Fruit fly (Drosophila melanogaster) whole organism, embryonic: ENCODE measurements around the gene CG17127.
A peak's percentile ranks its signal among the peaks of the same experiment; 100 is the strongest.

Experiments
- Antp ChIP-seq: fragments of 200-800 bp; sonication (Bioruptor generic); optimal IDR thresholded peaks from 3 replicates; lab custom pipeline; 2016; ENCODE audit warnings: missing biosample characterization, missing genetic modification characterization
- Atf-2 ChIP-seq: fragments of 200-800 bp; sonication (Bioruptor generic); optimal IDR thresholded peaks from 2 replicates; lab custom pipeline; 2016; ENCODE audit warnings: missing biosample characterization, missing genetic modification characterization
- Bgb ChIP-seq: fragments of 200-800 bp; sonication (Bioruptor generic); IDR thresholded peaks from 2 replicates; pipeline ENCODE4 v1.3.6; 2022; ENCODE audit warnings: missing biosample characterization, missing genetic modification characterization; ENCODE audit not compliant: partially characterized antibody
- CG10267 ChIP-seq: fragments of 200-800 bp; sonication (Bioruptor generic); optimal IDR thresholded peaks from 2 replicates; lab custom pipeline; 2018; ENCODE audit warnings: missing biosample characterization, mild to moderate bottlenecking, missing genetic modification characterization, moderate library complexity
- CG10274 ChIP-seq: fragments of 200-800 bp; sonication (Bioruptor generic); optimal IDR thresholded peaks from 3 replicates; lab custom pipeline; 2017; ENCODE audit warnings: missing biosample characterization, mild to moderate bottlenecking, missing genetic modification characterization
- CG10979 ChIP-seq: fragments of 200-800 bp; sonication (Bioruptor generic); optimal IDR thresholded peaks from 2 replicates; lab custom pipeline; 2018; ENCODE audit warnings: missing biosample characterization, mild to moderate bottlenecking, missing genetic modification characterization, moderate library complexity
- CG11695 ChIP-seq: fragments of 200-800 bp; sonication (Bioruptor generic); IDR thresholded peaks from 3 replicates; pipeline ENCODE4 v1.3.6; 2022; ENCODE audit warnings: missing biosample characterization, missing genetic modification characterization
- CG14014 ChIP-seq: fragments of 200-800 bp; sonication (Bioruptor generic); IDR thresholded peaks from 2 replicates; pipeline ENCODE4 v1.3.6; 2022; ENCODE audit warnings: missing biosample characterization, missing genetic modification characterization
- CG15601 ChIP-seq: fragments of 200-800 bp; sonication (Bioruptor generic); optimal IDR thresholded peaks from 3 replicates; lab custom pipeline; 2019; ENCODE audit warnings: missing biosample characterization, mild to moderate bottlenecking, missing genetic modification characterization, moderate library complexity
- CG16779 ChIP-seq: fragments of 200-800 bp; sonication (Bioruptor generic); IDR thresholded peaks from 2 replicates; pipeline ENCODE4 v1.3.6; 2022; ENCODE audit warnings: missing biosample characterization, missing genetic modification characterization
- CG17186 ChIP-seq: fragments of 200-800 bp; sonication (Bioruptor generic); optimal IDR thresholded peaks from 3 replicates; lab custom pipeline; 2017; ENCODE audit warnings: missing biosample characterization, missing genetic modification reagents, missing genetic modification characterization
- CG17359 ChIP-seq: fragments of 200-800 bp; sonication (Bioruptor generic); optimal IDR thresholded peaks from 3 replicates; lab custom pipeline; 2018; ENCODE audit warnings: missing biosample characterization, mild to moderate bottlenecking, missing genetic modification characterization, moderate library complexity
- CG17385 ChIP-seq: fragments of 200-800 bp; sonication (Bioruptor generic); optimal IDR thresholded peaks from 3 replicates; lab custom pipeline; 2018; ENCODE audit warnings: missing biosample characterization, mild to moderate bottlenecking, missing genetic modification characterization
- CG31224 ChIP-seq: fragments of 200-800 bp; sonication (Bioruptor generic); IDR thresholded peaks from 2 replicates; pipeline ENCODE4 v1.3.6; 2022; ENCODE audit warnings: missing biosample characterization, missing genetic modification characterization
- CG3847 ChIP-seq: fragments of 200-800 bp; sonication (Bioruptor generic); IDR thresholded peaks from 2 replicates; pipeline ENCODE4 v1.3.6; 2022; ENCODE audit warnings: missing biosample characterization, missing genetic modification characterization
- CG5180 ChIP-seq: fragments of 200-800 bp; sonication (Bioruptor generic); optimal IDR thresholded peaks from 3 replicates; lab custom pipeline; 2017; ENCODE audit warnings: missing biosample characterization, missing genetic modification characterization, mild to moderate bottlenecking, moderate library complexity, missing genetic modification reagents
- CG5953 ChIP-seq: fragments of 200-800 bp; sonication (Bioruptor generic); IDR thresholded peaks from 2 replicates; pipeline ENCODE4 v1.3.6; 2022; ENCODE audit warnings: missing biosample characterization, missing genetic modification characterization
- CG6854 ChIP-seq: fragments of 200-800 bp; sonication (Bioruptor generic); optimal IDR thresholded peaks from 3 replicates; lab custom pipeline; 2017; ENCODE audit warnings: missing biosample characterization, mild to moderate bottlenecking, missing genetic modification characterization
- CG8924 ChIP-seq: fragments of 200-800 bp; optimal IDR thresholded peaks from 3 replicates; lab custom pipeline; 2019; ENCODE audit warnings: missing biosample characterization, mild to moderate bottlenecking, missing genetic modification characterization, moderate library complexity
- CG9609 ChIP-seq: fragments of 200-800 bp; sonication (Bioruptor generic); optimal IDR thresholded peaks from 3 replicates; lab custom pipeline; 2016; ENCODE audit warnings: missing biosample characterization, missing genetic modification characterization
- CkIIα-i1 ChIP-seq: fragments of 200-800 bp; sonication (Bioruptor generic); IDR thresholded peaks from 2 replicates; pipeline ENCODE4 v1.3.6; 2022; ENCODE audit warnings: missing biosample characterization, missing genetic modification characterization
- D19A ChIP-seq: fragments of 200-800 bp; optimal IDR thresholded peaks from 3 replicates; lab custom pipeline; 2019; ENCODE audit warnings: missing biosample characterization, mild to moderate bottlenecking, missing genetic modification characterization, moderate library complexity
- Deaf1 ChIP-seq: fragments of 200-800 bp; optimal IDR thresholded peaks from 3 replicates; lab custom pipeline; 2019; ENCODE audit warnings: missing biosample characterization, mild to moderate bottlenecking, missing genetic modification characterization, moderate library complexity
- E2f2 ChIP-seq: fragments of 200-800 bp; sonication (Bioruptor generic); IDR thresholded peaks from 2 replicates; pipeline ENCODE4 v1.3.6; 2022; ENCODE audit warnings: missing biosample characterization, missing genetic modification characterization
- Fer3 ChIP-seq: fragments of 200-800 bp; sonication (Bioruptor generic); optimal IDR thresholded peaks from 2 replicates; lab custom pipeline; 2018; ENCODE audit warnings: missing biosample characterization, mild to moderate bottlenecking, missing genetic modification characterization, moderate library complexity
- HLH4C ChIP-seq: fragments of 200-800 bp; sonication (Bioruptor generic); IDR thresholded peaks from 3 replicates; pipeline ENCODE4 v1.3.6; 2022; ENCODE audit warnings: missing biosample characterization, missing genetic modification characterization; ENCODE audit not compliant: partially characterized antibody
- HmgZ ChIP-seq: fragments of 200-800 bp; sonication (Bioruptor generic); optimal IDR thresholded peaks from 2 replicates; lab custom pipeline; 2018; ENCODE audit warnings: missing biosample characterization, mild to moderate bottlenecking, missing genetic modification characterization
- Hr78 ChIP-seq, 2 experiments: fragments of 200-800 bp in 1 of 2; fragments of >200 bp in 1 of 2; sonication (Bioruptor generic) in 1 of 2; optimal IDR thresholded peaks; 2 replicates each; lab custom pipeline; 2017 to 2019; ENCODE audit warnings: missing biosample characterization in 2 of 2, missing genetic modification characterization in 2 of 2, mild to moderate bottlenecking in 1 of 2, moderate library complexity in 1 of 2
- Lim3 ChIP-seq: fragments of 200-800 bp; sonication (Bioruptor generic); IDR thresholded peaks from 2 replicates; pipeline ENCODE4 v1.3.6; 2022; ENCODE audit warnings: missing biosample characterization, missing genetic modification characterization
- Med ChIP-seq: fragments of 200-800 bp; sonication (Bioruptor generic); peaks from one replicate; lab custom pipeline; 2016; ENCODE audit warnings: missing biosample characterization, missing genetic modification characterization, mild to moderate bottlenecking, inconsistent platforms, moderate library complexity
- Neu2 ChIP-seq: fragments of 200-800 bp; sonication (Bioruptor generic); optimal IDR thresholded peaks from 3 replicates; lab custom pipeline; 2016; ENCODE audit warnings: missing biosample characterization, missing genetic modification characterization, borderline replicate concordance
- Oaz ChIP-seq: fragments of 200-800 bp; sonication (Bioruptor generic); IDR thresholded peaks from 2 replicates; pipeline ENCODE4 v1.3.6; 2022; ENCODE audit warnings: missing biosample characterization, missing genetic modification characterization
- Ptx1 ChIP-seq: fragments of 200-800 bp; sonication (Bioruptor generic); IDR thresholded peaks from 2 replicates; pipeline ENCODE4 v1.3.6; 2022; ENCODE audit warnings: missing biosample characterization, missing genetic modification characterization
- Usf ChIP-seq: fragments of 200-800 bp; sonication (Bioruptor generic); optimal IDR thresholded peaks from 2 replicates; lab custom pipeline; 2017; ENCODE audit warnings: missing genotype, missing biosample characterization, missing genetic modification characterization
- bcd ChIP-seq: fragments of 200-800 bp; sonication (Bioruptor generic); optimal IDR thresholded peaks from 2 replicates; lab custom pipeline; 2017; ENCODE audit warnings: missing biosample characterization, mild to moderate bottlenecking, missing genetic modification characterization
- cg ChIP-seq: fragments of 200-800 bp; sonication (Bioruptor generic); optimal IDR thresholded peaks from 3 replicates; lab custom pipeline; 2019; ENCODE audit warnings: missing biosample characterization, mild to moderate bottlenecking, missing genetic modification characterization, moderate library complexity
- dmrt99B ChIP-seq: fragments of 200-800 bp; sonication (Bioruptor generic); optimal IDR thresholded peaks from 2 replicates; lab custom pipeline; 2018; ENCODE audit warnings: missing biosample characterization, mild to moderate bottlenecking, missing genetic modification characterization, moderate library complexity
- emc ChIP-seq: fragments of 200-800 bp; sonication (Bioruptor generic); optimal IDR thresholded peaks from 2 replicates; lab custom pipeline; 2016; ENCODE audit warnings: missing biosample characterization, missing genetic modification characterization
- esg ChIP-seq: fragments of 200-800 bp; sonication (Bioruptor generic); conservative IDR thresholded peaks from 2 replicates; pipeline ENCODE4 v1.3.6; 2022; ENCODE audit warnings: missing biosample characterization, missing genetic modification characterization
- ewg ChIP-seq: fragments of 200-800 bp; sonication (Bioruptor generic); optimal IDR thresholded peaks from 3 replicates; lab custom pipeline; 2017; ENCODE audit warnings: mild to moderate bottlenecking, missing biosample characterization, missing genetic modification reagents, missing genetic modification characterization
- gem ChIP-seq: fragments of 200-800 bp; sonication (Bioruptor generic); optimal IDR thresholded peaks from 2 replicates; lab custom pipeline; 2019; ENCODE audit warnings: missing biosample characterization, mild to moderate bottlenecking, missing genetic modification characterization, moderate library complexity
- jigr1 ChIP-seq: fragments of 200-800 bp; sonication (Bioruptor generic); IDR thresholded peaks from 3 replicates; pipeline ENCODE4 v1.3.6; 2022; ENCODE audit warnings: missing biosample characterization, missing genetic modification characterization
- jing ChIP-seq: fragments of 200-800 bp; sonication (Bioruptor generic); optimal IDR thresholded peaks from 2 replicates; lab custom pipeline; 2018; ENCODE audit warnings: missing biosample characterization, mild to moderate bottlenecking, missing genetic modification characterization
- kay ChIP-seq: fragments of 200-800 bp; sonication (Bioruptor generic); optimal IDR thresholded peaks from 2 replicates; lab custom pipeline; 2016; ENCODE audit warnings: missing biosample characterization, missing genetic modification characterization
- nerfin-2 ChIP-seq: fragments of 200-800 bp; sonication (Bioruptor generic); IDR thresholded peaks from 2 replicates; pipeline ENCODE4 v1.3.6; 2022; ENCODE audit warnings: missing biosample characterization, missing genetic modification characterization; ENCODE audit not compliant: partially characterized antibody
- org-1 ChIP-seq: fragments of 200-800 bp; sonication (Bioruptor generic); optimal IDR thresholded peaks from 2 replicates; lab custom pipeline; 2017; ENCODE audit warnings: missing biosample characterization, missing genetic modification characterization
- pita ChIP-seq: fragments of 200-800 bp; sonication (Bioruptor generic); optimal IDR thresholded peaks from 2 replicates; lab custom pipeline; 2017; ENCODE audit warnings: missing biosample characterization, mild to moderate bottlenecking, missing genetic modification characterization
- unc-4 ChIP-seq: fragments of 200-800 bp; sonication (Bioruptor generic); IDR thresholded peaks from 2 replicates; pipeline ENCODE4 v1.3.6; 2022; ENCODE audit warnings: missing biosample characterization, missing genetic modification characterization; ENCODE audit not compliant: partially characterized antibody
- zen ChIP-seq: fragments of 200-800 bp; sonication (Bioruptor generic); optimal IDR thresholded peaks from 3 replicates; lab custom pipeline; 2018; ENCODE audit warnings: missing biosample characterization, mild to moderate bottlenecking, missing genetic modification characterization, moderate library complexity

CG17127 gene

dm6 chr2L:10760422-10761166, 10.1 kb upstream of the CG17127 start, which contains the start of gene CG6495 (continued):
- TF ChIP-seq Oaz (no peak), pita (GFP tag; lab: Kevin White, UChicago) (no peak), CG5953 (no peak), HLH4C (no peak), CG10267 (tag; lab: Kevin White, UChicago) (peak; percentile 42), CG17186 (no peak), CG11695 (GFP tag; lab: Robert Waterston, UW) (peak; percentile 60; the same call in 2 of the 3 replicates), Neu2 (GFP tag; lab: Kevin White, UChicago) (no peak), D19A (tag; lab: Kevin White, UChicago) (peak; percentile 57), jigr1 (GFP tag; lab: Robert Waterston, UW) (no peak), nerfin-2 (no peak), emc (GFP tag; lab: Kevin White, UChicago) (no peak), Lim3 (GFP tag; lab: Robert Waterston, UW) (no peak), Atf-2 (GFP tag; lab: Kevin White, UChicago) (no peak), gem (tag; lab: Kevin White, UChicago) (peak; percentile 80), Fer3 (peak; percentile 56), kay (GFP tag; lab: Kevin White, UChicago) (peak; percentile 22), CG17359 (peak; percentile 67), jing (GFP tag; lab: Kevin White, UChicago) (no peak), CG15601 (tag; lab: Kevin White, UChicago) (peak; percentile 49), Usf (no peak), CG14014 (GFP tag; lab: Robert Waterston, UW) (peak; percentile 66), Antp (GFP tag; lab: Kevin White, UChicago) (no peak), bcd (peak; percentile 44), CG5180 (GFP tag; lab: Kevin White, UChicago) (peak; percentile 0), CG17385 (GFP tag; lab: Kevin White, UChicago) (no peak), org-1 (GFP tag; lab: Kevin White, UChicago) (peak; percentile 32), E2f2 (GFP tag; lab: Robert Waterston, UW) (no peak), CkIIα-i1 (no peak), Deaf1 (peak; percentile 69), ewg (no peak), CG3847 (GFP tag; lab: Robert Waterston, UW) (no peak), cg (no peak), Med (GFP tag; lab: Kevin White, UChicago) (peak; percentile 54), CG16779 (GFP tag; lab: Robert Waterston, UW) (no peak), Ptx1 (GFP tag; lab: Robert Waterston, UW) (peak; percentile 53; the same call in 1 of the 2 replicates), HmgZ (tag; lab: Kevin White, UChicago) (peak; percentile 3), CG10979 (peak; percentile 59), CG31224 (GFP tag; lab: Robert Waterston, UW) (no peak), CG10274 (GFP tag; lab: Kevin White, UChicago) (no peak), dmrt99B (peak; percentile 82), Hr78 (GFP tag; optimal IDR thresholded peaks at IDR 0.05; lab: Kevin White, UChicago) (no peak), CG9609 (no peak), esg (GFP tag; lab: Robert Waterston, UW) (peak; percentile 26; the same call in 1 of the 2 replicates), zen (tag; lab: Kevin White, UChicago) (no peak), CG6854 (GFP tag; lab: Kevin White, UChicago) (peak; percentile 54), unc-4 (GFP tag; lab: Robert Waterston, UW) (no peak), Bgb (GFP tag; lab: Robert Waterston, UW) (no peak; the same call in 1 of the 2 replicates), CG8924 (tag; lab: Kevin White, UChicago) (peak; percentile 75)
